Fruit fly (Drosophila melanogaster) S2 (cell line): ENCODE results near the gene Tmtc4.

ENCODE experiments used
- CG8478 ChIP-seq: fragments of >200 bp; optimal IDR thresholded peaks from 2 replicates; lab custom pipeline; 2018
- CTCF ChIP-seq, 2 experiments: fragments of >200 bp; optimal IDR thresholded peaks; 2 replicates each; lab custom pipeline; 2018

dm6 chr3R:15354019-15354418 is 3.0 kb downstream of the Tmtc4 start:
- no peak for TF ChIP-seq CTCF (optimal IDR thresholded peaks at IDR 0.05; lab: Kevin White, UChicago)
- no peak for TF ChIP-seq CG8478
